Worm (Caenorhabditis elegans): ENCODE measurements around the gene nos-2.

Gene nos-2

ce11 chrII:7072590-7073536 is 7.4 kb downstream of the nos-2 start (continued):
- peak; percentile 21 for TF ChIP-seq attf-5 (GFP tag; optimal IDR thresholded peaks at IDR 0.05)
- no peak for TF ChIP-seq somi-1 (GFP tag; optimal IDR thresholded peaks at IDR 0.05)
- no peak for TF ChIP-seq zfh-2 (GFP tag; conservative IDR thresholded peaks at IDR 0.05)
- TF ChIP-seq him-1 (tag; optimal IDR thresholded peaks at IDR 0.05) = no peak
- TF ChIP-seq snpc-1.1 (tag; optimal IDR thresholded peaks at IDR 0.05; ENCODE audit: insufficient read depth) = no peak
- no peak for TF ChIP-seq nfya-2 (GFP tag; IDR thresholded peaks at IDR 0.05)
- TF ChIP-seq madf-3 (GFP tag; IDR thresholded peaks at IDR 0.05) = no peak
- no peak for TF ChIP-seq bed-1 (GFP tag; IDR thresholded peaks at IDR 0.05)
- no peak for TF ChIP-seq K11D2.4 (GFP tag; IDR thresholded peaks at IDR 0.05)
- TF ChIP-seq ztf-18 (tag; optimal IDR thresholded peaks at IDR 0.05) = no peak
- TF ChIP-seq hmg-20 (GFP tag; IDR thresholded peaks at IDR 0.05) = no peak
- no peak for TF ChIP-seq ztf-22 (GFP tag; optimal IDR thresholded peaks at IDR 0.05)
- TF ChIP-seq F49E8.2 (tag; optimal IDR thresholded peaks at IDR 0.05; ENCODE audit: insufficient read depth) = no peak
- TF ChIP-seq lin-35 (GFP tag; optimal IDR thresholded peaks at IDR 0.05) = peak in 1 of 3 experiments; percentile 28
- no peak for TF ChIP-seq unc-130 (GFP tag; optimal IDR thresholded peaks at IDR 0.05)
- TF ChIP-seq attf-6 (GFP tag; IDR thresholded peaks at IDR 0.05) = no peak
- no peak for TF ChIP-seq rpc-1 (optimal IDR thresholded peaks at IDR 0.05)
- no peak for TF ChIP-seq rpc-1 (tag; optimal IDR thresholded peaks at IDR 0.05)

DNA sequence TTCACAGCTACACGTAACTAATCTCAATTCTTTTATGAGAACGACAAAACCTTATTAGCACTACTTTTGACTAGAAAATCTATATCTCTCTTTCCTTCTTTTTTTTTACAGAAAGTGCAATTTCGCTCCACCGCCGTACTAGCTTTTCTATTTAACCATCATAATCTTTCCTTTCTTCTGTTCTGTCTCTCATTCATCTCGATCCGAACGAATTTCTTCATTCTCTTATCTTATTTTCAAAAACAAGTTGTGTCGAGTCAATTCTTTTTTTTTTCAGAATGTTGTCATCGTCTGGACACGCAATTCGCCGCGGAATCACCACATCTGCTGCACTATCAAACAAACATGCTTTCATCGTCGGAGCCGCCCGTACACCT is 8.1 kb downstream of the nos-2 start, which contains the start of gene kat-1:
kat-1 (plus strand) TSS at position 278 of the 377 bp plus-strand sequence.
- TF ChIP-seq lin-26 (GFP tag; IDR thresholded peaks at IDR 0.05) (no peak), dox-1 (GFP tag; IDR thresholded peaks at IDR 0.05) (0 out of 2 replicates have a peak, but pooled peaks have one; percentile 4)

- TF ChIP-seq ceh-91 (GFP tag; IDR thresholded peaks at IDR 0.05) (no peak), madf-6 (GFP tag; IDR thresholded peaks at IDR 0.05) (peak; percentile 29; the same call in 1 of the 2 replicates), K12H6.12 (tag; optimal IDR thresholded peaks at IDR 0.05) (no peak), cebp-2 (GFP tag; IDR thresholded peaks at IDR 0.05) (no peak), athp-1 (tag; optimal IDR thresholded peaks at IDR 0.05) (no peak), nfyb-1 (GFP tag; IDR thresholded peaks at IDR 0.05) (peak; percentile 42; the same call in 1 of the 2 replicates), hsf-1 (GFP tag; IDR thresholded peaks at IDR 0.05) (no peak), ztf-6 (GFP tag; IDR thresholded peaks at IDR 0.05) (no peak), mes-4 (tag; optimal IDR thresholded peaks at IDR 0.05) (no peak), let-607 (tag; optimal IDR thresholded peaks at IDR 0.05) (no peak), nhr-179 (tag; optimal IDR thresholded peaks at IDR 0.05) (no peak), F22D6.2 (tag; optimal IDR thresholded peaks at IDR 0.05) (no peak), lin-35 (GFP tag; optimal IDR thresholded peaks at IDR 0.05) (peak in 1 of 3 experiments; percentile 3), chd-7 (tag; optimal IDR thresholded peaks at IDR 0.05) (peak; percentile 21), Y67H2A.10 (GFP tag; conservative IDR thresholded peaks at IDR 0.05) (no peak), egrh-3 (GFP tag; IDR thresholded peaks at IDR 0.05) (no peak), ztf-18 (tag; optimal IDR thresholded peaks at IDR 0.05) (peak; percentile 15), dox-1 (GFP tag; IDR thresholded peaks at IDR 0.05) (no peak), rpc-1 (optimal IDR thresholded peaks at IDR 0.05) (no peak), rpc-1 (tag; optimal IDR thresholded peaks at IDR 0.05) (no peak), akir-1 (GFP tag; optimal IDR thresholded peaks at IDR 0.05) (no peak), snpc-1.3 (tag; optimal IDR thresholded peaks at IDR 0.05; ENCODE audit: insufficient read depth) (no peak), nhr-27 (tag; optimal IDR thresholded peaks at IDR 0.05) (no peak), lin-26 (GFP tag; IDR thresholded peaks at IDR 0.05) (no peak), F55B11.4 (tag; optimal IDR thresholded peaks at IDR 0.05; ENCODE audit: borderline replicate concordance, insufficient read depth) (no peak), sdz-38 (tag; optimal IDR thresholded peaks at IDR 0.05) (no peak), ceh-40 (GFP tag; IDR thresholded peaks at IDR 0.05) (no peak), B0336.3 (GFP tag; IDR thresholded peaks at IDR 0.05) (peak; percentile 59; the same call in 1 of the 2 replicates)
Observed at ce11 chrII:7075564-7076228, 10.3 kb downstream of the nos-2 start, which contains the start of gene T02G5.7. TSS of gene T02G5.7 (plus strand) at chrII:7075614.

All from whole organism, young adult.